Worm (Caenorhabditis elegans): ENCODE data around the gene F55A11.4.

F55A11.4 gene

DNA sequence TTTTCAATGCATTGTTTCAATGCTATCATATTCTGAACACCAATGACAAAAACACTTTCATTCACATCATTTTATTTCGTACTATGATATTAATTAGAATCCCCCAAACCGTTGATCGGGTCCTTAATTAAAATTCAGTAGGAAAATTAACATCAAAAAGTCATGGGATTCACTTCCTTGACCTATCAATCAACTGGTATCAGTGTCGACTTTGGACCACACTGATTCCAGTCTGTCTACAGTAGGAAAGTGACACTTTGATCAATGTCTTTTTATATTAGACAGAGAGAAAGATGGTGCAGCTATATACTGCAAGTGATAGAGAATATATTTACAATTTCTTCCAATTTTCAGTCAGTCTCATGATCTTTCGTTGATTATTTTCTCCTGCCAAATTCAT is 26.1 kb downstream of the F55A11.4 start:
- TF ChIP-seq nhr-71 (tag; optimal IDR thresholded peaks at IDR 0.05) (peak; percentile 59), unc-98 (GFP tag; IDR thresholded peaks at IDR 0.05) (no peak), lsy-2 (tag; optimal IDR thresholded peaks at IDR 0.05) (peak in 1 of 2 experiments; percentile 58), irx-1 (tag; optimal IDR thresholded peaks at IDR 0.05) (no peak), egl-13 (tag; optimal IDR thresholded peaks at IDR 0.05) (no peak), mef-2 (tag; optimal IDR thresholded peaks at IDR 0.05) (no peak), ceh-82 (tag; optimal IDR thresholded peaks at IDR 0.05) (no peak), nhr-90 (tag; optimal IDR thresholded peaks at IDR 0.05; ENCODE audit: poor library complexity) (no peak), ztf-11 (tag; optimal IDR thresholded peaks at IDR 0.05) (no peak), ztf-4 (tag; optimal IDR thresholded peaks at IDR 0.05) (no peak), mdl-1 (tag; optimal IDR thresholded peaks at IDR 0.05) (no peak), vab-15 (tag; optimal IDR thresholded peaks at IDR 0.05) (no peak), nhr-76 (tag; optimal IDR thresholded peaks at IDR 0.05) (no peak), fkh-4 (tag; optimal IDR thresholded peaks at IDR 0.05; ENCODE audit: borderline replicate concordance) (no peak), ceh-8 (GFP tag; optimal IDR thresholded peaks at IDR 0.05) (no peak), aly-2 (tag; optimal IDR thresholded peaks at IDR 0.05) (no peak), nhr-20 (tag; optimal IDR thresholded peaks at IDR 0.05) (peak; percentile 60), nhr-84 (tag; optimal IDR thresholded peaks at IDR 0.05) (no peak), ceh-63 (GFP tag; optimal IDR thresholded peaks at IDR 0.05) (no peak), elt-3 (tag; optimal IDR thresholded peaks at IDR 0.05) (peak in 5 of 6 experiments; percentile 30 to 90 (median 51)), isw-1 (GFP tag; IDR thresholded peaks at IDR 0.05) (no peak), dpl-1 (GFP tag; optimal IDR thresholded peaks at IDR 0.05) (no peak), pqm-1 (tag; optimal IDR thresholded peaks at IDR 0.05) (no peak), tlp-1 (tag; optimal IDR thresholded peaks at IDR 0.05) (no peak), unc-86 (tag; optimal IDR thresholded peaks at IDR 0.05) (no peak), tbx-2 (tag; optimal IDR thresholded peaks at IDR 0.05) (peak; percentile 51), pag-3 (tag; optimal IDR thresholded peaks at IDR 0.05; ENCODE audit: borderline replicate concordance, insufficient read depth) (no peak), mep-1 (tag; optimal IDR thresholded peaks at IDR 0.05) (no peak), aha-1 (tag; optimal IDR thresholded peaks at IDR 0.05) (no peak), nhr-47 (tag; optimal IDR thresholded peaks at IDR 0.05) (no peak), xbp-1 (tag; optimal IDR thresholded peaks at IDR 0.05) (no peak), jun-1 (tag; optimal IDR thresholded peaks at IDR 0.05) (no peak), C34B4.2 (tag; optimal IDR thresholded peaks at IDR 0.05) (no peak), F16B12.6 (tag; optimal IDR thresholded peaks at IDR 0.05) (no peak), blmp-1 (tag; optimal IDR thresholded peaks at IDR 0.05) (peak; percentile 28), elt-2 (tag; optimal IDR thresholded peaks at IDR 0.05) (no peak), snpc-4 (tag; optimal IDR thresholded peaks at IDR 0.05) (no peak), grh-1 (GFP tag; IDR thresholded peaks at IDR 0.05) (0 out of 2 replicates have a peak, but pooled peaks have one; percentile 18), swsn-7 (tag; optimal IDR thresholded peaks at IDR 0.05) (no peak), alr-1 (tag; optimal IDR thresholded peaks at IDR 0.05; ENCODE audit: borderline replicate concordance) (no peak), nhr-11 (tag; optimal IDR thresholded peaks at IDR 0.05) (no peak), snu-23 (GFP tag; optimal IDR thresholded peaks at IDR 0.05) (peak; percentile 30), sptf-1 (tag; optimal IDR thresholded peaks at IDR 0.05) (no peak), ama-1 (optimal IDR thresholded peaks at IDR 0.05) (no peak), unc-30 (tag; optimal IDR thresholded peaks at IDR 0.05) (no peak), rnt-1 (tag; optimal IDR thresholded peaks at IDR 0.05) (no peak), nhr-19 (GFP tag; conservative IDR thresholded peaks at IDR 0.05) (peak; percentile 46), skn-1 (tag; optimal IDR thresholded peaks at IDR 0.05) (no peak), lin-35 (GFP tag; optimal IDR thresholded peaks at IDR 0.05) (peak in 1 of 2 experiments; percentile 31), fkh-10 (GFP tag; optimal IDR thresholded peaks at IDR 0.05) (no peak), efl-3 (GFP tag; optimal IDR thresholded peaks at IDR 0.05) (no peak), lin-14 (GFP tag; optimal IDR thresholded peaks at IDR 0.05) (peak; percentile 34), C04F5.9 (tag; optimal IDR thresholded peaks at IDR 0.05) (no peak), hpl-2 (GFP tag; optimal IDR thresholded peaks at IDR 0.05) (no peak)

All from whole organism, L1 larva.